Worm (Caenorhabditis elegans) whole organism, L3 larva: ENCODE results near the gene F54E2.1.

Experiments
- ZK546.5 ChIP-seq: sonication (generic microtip); optimal IDR thresholded peaks from 2 replicates; lab custom pipeline; 2017; ENCODE audit warnings: missing biosample characterization, missing genetic modification characterization
- ama-1 ChIP-seq: fragments of 150-350 bp; optimal IDR thresholded peaks from 2 replicates; lab custom pipeline; 2018
- fkh-10 ChIP-seq: sonication (generic microtip); optimal IDR thresholded peaks from 2 replicates; lab custom pipeline; 2017; ENCODE audit warnings: missing biosample characterization, missing genetic modification reagents, missing genetic modification characterization
- unc-62 ChIP-seq: fragments of 150-350 bp; sonication (generic microtip); optimal IDR thresholded peaks from 4 replicates; lab custom pipeline; 2014; ENCODE audit warnings: missing biosample characterization, missing genetic modification reagents, missing genetic modification characterization

- TF ChIP-seq unc-62 (GFP tag; lab: Kevin White, UChicago) = no peak
- no peak for TF ChIP-seq ZK546.5 (tag; lab: Kevin White, UChicago)
- no peak for TF ChIP-seq fkh-10 (GFP tag; lab: Kevin White, UChicago)
- TF ChIP-seq ama-1 (lab: Kevin White, UChicago) = no peak
Observed at ce11 chrV:2815956-2816355, 5.8 kb downstream of the F54E2.1 start, which contains the start of gene F54E2.5.
